Worm (Caenorhabditis elegans) whole organism, L2 larva: ENCODE measurements around the gene T19C3.4.

Source experiments
- C34F6.9 ChIP-seq: fragments of 150-350 bp; optimal IDR thresholded peaks from 2 replicates; lab custom pipeline; 2014; ENCODE audit warnings: missing biosample characterization, missing genetic modification characterization
- R02D3.7 ChIP-seq: fragments of 150-350 bp; optimal IDR thresholded peaks from 2 replicates; lab custom pipeline; 2014; ENCODE audit warnings: missing biosample characterization, missing genetic modification characterization
- Y55F3AM.14 ChIP-seq: fragments of 200-800 bp; sonication (Bioruptor generic); optimal IDR thresholded peaks from 2 replicates; lab custom pipeline; 2018; ENCODE audit warnings: mild to moderate bottlenecking, missing genetic modification characterization, missing compliant biosample characterization
- aly-2 ChIP-seq: fragments of 150-350 bp; optimal IDR thresholded peaks from 2 replicates; lab custom pipeline; 2014; ENCODE audit warnings: missing biosample characterization, missing genetic modification characterization
- ama-1 ChIP-seq: fragments of 150-350 bp; optimal IDR thresholded peaks from 2 replicates; lab custom pipeline; 2018; ENCODE audit warnings: inconsistent platforms
- blmp-1 ChIP-seq: sonication (generic microtip); optimal IDR thresholded peaks from 2 replicates; lab custom pipeline; 2017; ENCODE audit warnings: missing genetic modification characterization, mild to moderate bottlenecking, missing compliant biosample characterization, antibody characterized with exemption, moderate library complexity; ENCODE audit not compliant: insufficient read depth
- ceh-16 ChIP-seq: fragments of 150-350 bp; optimal IDR thresholded peaks from 2 replicates; lab custom pipeline; 2014; ENCODE audit warnings: missing biosample characterization, missing genetic modification characterization
- crh-2 ChIP-seq: sonication (generic microtip); optimal IDR thresholded peaks from 2 replicates; lab custom pipeline; 2017; ENCODE audit warnings: missing biosample characterization, missing genetic modification characterization
- elt-1 ChIP-seq: fragments of 150-350 bp; optimal IDR thresholded peaks from 2 replicates; lab custom pipeline; 2014; ENCODE audit warnings: missing biosample characterization, missing genetic modification characterization
- elt-3 ChIP-seq: sonication (generic microtip); optimal IDR thresholded peaks from 2 replicates; lab custom pipeline; 2017; ENCODE audit warnings: missing biosample characterization, missing genetic modification characterization
- fos-1 ChIP-seq: fragments of 150-350 bp; optimal IDR thresholded peaks from 2 replicates; lab custom pipeline; 2014; ENCODE audit warnings: missing biosample characterization, missing genetic modification characterization
- gmeb-1 ChIP-seq: fragments of 150-350 bp; optimal IDR thresholded peaks from 2 replicates; lab custom pipeline; 2014; ENCODE audit warnings: missing biosample characterization, missing genetic modification characterization
- lin-11 ChIP-seq: fragments of 150-350 bp; sonication (generic microtip); optimal IDR thresholded peaks from 2 replicates; lab custom pipeline; 2014; ENCODE audit warnings: missing biosample characterization, missing genetic modification characterization, inconsistent platforms, mixed read lengths
- lin-13 ChIP-seq: fragments of 150-350 bp; optimal IDR thresholded peaks from 2 replicates; lab custom pipeline; 2014; ENCODE audit warnings: missing biosample characterization, missing genetic modification reagents, missing genetic modification characterization
- lin-39 ChIP-seq: fragments of 150-350 bp; optimal IDR thresholded peaks from 2 replicates; lab custom pipeline; 2014; ENCODE audit warnings: missing biosample characterization, missing genetic modification reagents, missing genetic modification characterization
- mab-5 ChIP-seq: fragments of 150-350 bp; optimal IDR thresholded peaks from 2 replicates; lab custom pipeline; 2014; ENCODE audit warnings: missing biosample characterization, missing genetic modification characterization
- mbf-1 ChIP-seq: sonication (generic microtip); optimal IDR thresholded peaks from 2 replicates; lab custom pipeline; 2017; ENCODE audit warnings: missing biosample characterization, missing genetic modification characterization
- mdl-1 ChIP-seq, 2 experiments: fragments of 150-350 bp in 1 of 2; sonication (generic microtip) in 1 of 2; optimal IDR thresholded peaks; 2 replicates each; lab custom pipeline; 2017; ENCODE audit warnings: missing biosample characterization in 2 of 2, missing genetic modification characterization in 2 of 2
- nhr-10 ChIP-seq: sonication (generic microtip); optimal IDR thresholded peaks from 2 replicates; lab custom pipeline; 2017; ENCODE audit warnings: missing biosample characterization, missing genetic modification characterization
- nhr-11 ChIP-seq: fragments of 150-350 bp; optimal IDR thresholded peaks from 2 replicates; lab custom pipeline; 2014; ENCODE audit warnings: missing biosample characterization, missing genetic modification characterization
- nhr-12 ChIP-seq: fragments of 150-350 bp; optimal IDR thresholded peaks from 2 replicates; lab custom pipeline; 2014; ENCODE audit warnings: missing biosample characterization, missing genetic modification characterization
- nhr-129 ChIP-seq: fragments of 150-350 bp; optimal IDR thresholded peaks from 2 replicates; lab custom pipeline; 2014; ENCODE audit warnings: missing biosample characterization, missing genetic modification characterization
- nhr-21 ChIP-seq: fragments of 150-350 bp; optimal IDR thresholded peaks from 2 replicates; lab custom pipeline; 2014; ENCODE audit warnings: missing biosample characterization, missing genetic modification characterization
- nhr-23 ChIP-seq: fragments of 150-350 bp; optimal IDR thresholded peaks from 2 replicates; lab custom pipeline; 2014; ENCODE audit warnings: missing biosample characterization, missing genetic modification reagents, missing genetic modification characterization
- nhr-25 ChIP-seq: fragments of 150-350 bp; sonication (generic microtip); optimal IDR thresholded peaks from 3 replicates; lab custom pipeline; 2014; ENCODE audit warnings: missing biosample characterization, missing genetic modification characterization
- nhr-6 ChIP-seq: fragments of 150-350 bp; optimal IDR thresholded peaks from 2 replicates; lab custom pipeline; 2014; ENCODE audit warnings: missing biosample characterization, missing genetic modification characterization
- nhr-77 ChIP-seq: fragments of 150-350 bp; optimal IDR thresholded peaks from 2 replicates; lab custom pipeline; 2014; ENCODE audit warnings: missing biosample characterization, missing genetic modification characterization
- sem-4 ChIP-seq: fragments of 150-350 bp; optimal IDR thresholded peaks from 2 replicates; lab custom pipeline; 2014; ENCODE audit warnings: missing biosample characterization, missing genetic modification reagents, missing genetic modification characterization
- sma-3 ChIP-seq: sonication (generic microtip); optimal IDR thresholded peaks from 2 replicates; lab custom pipeline; 2016; ENCODE audit warnings: missing genetic modification reagents, missing genetic modification characterization, missing compliant biosample characterization
- sma-9 ChIP-seq, 2 experiments: fragments of 150-350 bp in 1 of 2; sonication (generic microtip) in 1 of 2; optimal IDR thresholded peaks; 2 replicates each; lab custom pipeline; 2014 to 2016; ENCODE audit warnings: missing genetic modification characterization in 2 of 2, mild to moderate bottlenecking in 1 of 2, missing biosample characterization in 1 of 2, missing compliant biosample characterization in 1 of 2, missing genetic modification reagents in 1 of 2, moderate library complexity in 1 of 2
- snpc-4 ChIP-seq: fragments of 150-350 bp; optimal IDR thresholded peaks from 2 replicates; lab custom pipeline; 2014; ENCODE audit warnings: missing biosample characterization, missing genetic modification characterization
- unc-39 ChIP-seq: fragments of 150-350 bp; optimal IDR thresholded peaks from 2 replicates; lab custom pipeline; 2014; ENCODE audit warnings: missing biosample characterization, missing genetic modification characterization
- unc-55 ChIP-seq: fragments of 150-350 bp; sonication (generic microtip); optimal IDR thresholded peaks from 3 replicates; lab custom pipeline; 2014; ENCODE audit warnings: missing biosample characterization, missing genetic modification reagents, missing genetic modification characterization
- unc-62 ChIP-seq: fragments of 150-350 bp; optimal IDR thresholded peaks from 2 replicates; lab custom pipeline; 2014; ENCODE audit warnings: missing biosample characterization, missing genetic modification reagents, missing genetic modification characterization
- zag-1 ChIP-seq: fragments of 150-350 bp; optimal IDR thresholded peaks from 2 replicates; lab custom pipeline; 2014; ENCODE audit warnings: missing biosample characterization, missing genetic modification characterization
- ztf-1 ChIP-seq: fragments of 200-800 bp; sonication (Bioruptor generic); conservative IDR thresholded peaks from 2 replicates; pipeline ENCODE4 v1.3.6; 2022; ENCODE audit warnings: missing genetic modification characterization, missing compliant biosample characterization
- ztf-11 ChIP-seq: sonication (generic microtip); optimal IDR thresholded peaks from 2 replicates; lab custom pipeline; 2017; ENCODE audit warnings: missing biosample characterization, missing genetic modification characterization
- ztf-4 ChIP-seq: fragments of 150-350 bp; optimal IDR thresholded peaks from 2 replicates; lab custom pipeline; 2014; ENCODE audit warnings: missing biosample characterization, missing genetic modification characterization

T19C3.4 gene

ce11 chrIII:595449-595848 lies 24.6 kb downstream of the T19C3.4 start:
- TF ChIP-seq fos-1 (tag; lab: Kevin White, UChicago) (no peak), aly-2 (no peak), Y55F3AM.14 (peak; percentile 7)

ce11 chrIII:587009-587408 lies 33.0 kb downstream of the T19C3.4 start, which contains the start of gene helq-1:
helq-1 (minus strand) TSS chrIII:587109.
- no peak for TF ChIP-seq sem-4
- no peak for TF ChIP-seq aly-2
- TF ChIP-seq nhr-12: no peak
- TF ChIP-seq unc-55 (GFP tag; lab: Kevin White, UChicago): no peak
- TF ChIP-seq mab-5: no peak
- no peak for TF ChIP-seq C34F6.9 (tag; lab: Kevin White, UChicago)
- no peak for TF ChIP-seq nhr-10 (tag; lab: Kevin White, UChicago)
- TF ChIP-seq blmp-1 (tag; lab: Kevin White, UChicago): no peak
- TF ChIP-seq ztf-4 (tag; lab: Kevin White, UChicago): no peak
- TF ChIP-seq nhr-23 (tag; lab: Kevin White, UChicago): no peak
- TF ChIP-seq gmeb-1 (tag; lab: Kevin White, UChicago): no peak
- TF ChIP-seq ztf-11: no peak
- no peak for TF ChIP-seq mbf-1 (tag; lab: Kevin White, UChicago)
- no peak for TF ChIP-seq lin-39 (tag; lab: Kevin White, UChicago)
- no peak for TF ChIP-seq lin-11 (tag; lab: Kevin White, UChicago)
- TF ChIP-seq nhr-25 (tag; lab: Kevin White, UChicago): no peak
- no peak for TF ChIP-seq ceh-16
- TF ChIP-seq, all 48 proteins: peak for 0

- no peak for TF ChIP-seq unc-39 (tag; lab: Kevin White, UChicago)
- TF ChIP-seq ztf-11: no peak
- TF ChIP-seq snpc-4 (tag; lab: Kevin White, UChicago): no peak
- no peak for TF ChIP-seq nhr-77
- TF ChIP-seq nhr-21 (tag; lab: Kevin White, UChicago): no peak
- TF ChIP-seq nhr-12: no peak
- TF ChIP-seq nhr-11 (tag; lab: Kevin White, UChicago): no peak
- no peak for TF ChIP-seq sma-9 (GFP tag; optimal IDR thresholded peaks at IDR 0.05; lab: Kevin White, UChicago)
- TF ChIP-seq sma-9 (tag; optimal IDR thresholded peaks at IDR 0.05; lab: Kevin White, UChicago): no peak
- TF ChIP-seq sem-4: no peak
- no peak for TF ChIP-seq nhr-25 (tag; lab: Kevin White, UChicago)
- no peak for TF ChIP-seq elt-3
- TF ChIP-seq ama-1 (lab: Kevin White, UChicago): no peak
- no peak for TF ChIP-seq mdl-1 (tag; optimal IDR thresholded peaks at IDR 0.05; lab: Kevin White, UChicago)
- TF ChIP-seq lin-11 (tag; lab: Kevin White, UChicago): no peak
- TF ChIP-seq zag-1 (tag; lab: Kevin White, UChicago): no peak
- TF ChIP-seq unc-62 (GFP tag; lab: Kevin White, UChicago): no peak
- no peak for TF ChIP-seq nhr-129
- no peak for TF ChIP-seq Y55F3AM.14
- no peak for TF ChIP-seq R02D3.7 (tag; lab: Kevin White, UChicago)
Measured at ce11 chrIII:577467-577866, 42.6 kb downstream of the T19C3.4 start, which contains the start of gene gtf-2H5. gtf-2H5 (minus strand) TSS chrIII:577567.

ce11 chrIII:576555-576954 lies 43.5 kb downstream of the T19C3.4 start:
- TF ChIP-seq unc-55 (GFP tag; lab: Kevin White, UChicago) (no peak), nhr-6 (tag; lab: Kevin White, UChicago) (no peak), elt-1 (tag; lab: Kevin White, UChicago) (no peak), nhr-12 (no peak), nhr-21 (tag; lab: Kevin White, UChicago) (no peak), nhr-77 (no peak), lin-13 (no peak), ztf-1 (GFP tag; lab: Robert Waterston, UW) (no peak), elt-3 (no peak), C34F6.9 (tag; lab: Kevin White, UChicago) (no peak), unc-62 (GFP tag; lab: Kevin White, UChicago) (no peak), crh-2 (tag; lab: Kevin White, UChicago) (no peak), unc-39 (tag; lab: Kevin White, UChicago) (no peak), sma-3 (GFP tag; lab: Kevin White, UChicago) (no peak), nhr-129 (no peak), lin-39 (tag; lab: Kevin White, UChicago) (no peak)
